Fruit fly (Drosophila melanogaster) whole organism, embryonic: Measurements from ENCODE around the gene ClC-c.

Source experiments
- ATbp ChIP-seq: fragments of 200-800 bp; sonication (Bioruptor generic); optimal IDR thresholded peaks from 2 replicates; lab custom pipeline; 2017; ENCODE audit warnings: missing biosample characterization, mild to moderate bottlenecking, missing genetic modification characterization, missing genetic modification reagents
- Abd-B ChIP-seq: fragments of 200-800 bp; sonication (Bioruptor generic); optimal IDR thresholded peaks from 2 replicates; lab custom pipeline; 2018; ENCODE audit warnings: missing biosample characterization, mild to moderate bottlenecking, missing genetic modification characterization, moderate library complexity
- Aef1 ChIP-seq: fragments of 200-800 bp; sonication (Bioruptor generic); IDR thresholded peaks from 3 replicates; pipeline ENCODE4 v1.3.6; 2022; ENCODE audit warnings: missing biosample characterization, missing genetic modification characterization
- Antp ChIP-seq: fragments of 200-800 bp; sonication (Bioruptor generic); optimal IDR thresholded peaks from 3 replicates; lab custom pipeline; 2016; ENCODE audit warnings: missing biosample characterization, missing genetic modification characterization
- CG1024 ChIP-seq: fragments of 200-800 bp; sonication (Bioruptor generic); IDR thresholded peaks from 2 replicates; pipeline ENCODE4 v1.3.6; 2022; ENCODE audit warnings: missing biosample characterization, missing genetic modification characterization
- CG12744 ChIP-seq: fragments of 200-800 bp; sonication (Bioruptor generic); optimal IDR thresholded peaks from 2 replicates; lab custom pipeline; 2016; ENCODE audit warnings: missing biosample characterization, missing genetic modification characterization
- CG13894 ChIP-seq: fragments of 200-800 bp; sonication (Bioruptor generic); optimal IDR thresholded peaks from 3 replicates; lab custom pipeline; 2018; ENCODE audit warnings: missing biosample characterization, mild to moderate bottlenecking, missing genetic modification characterization, moderate library complexity
- CG14667 ChIP-seq: fragments of 200-800 bp; sonication (Bioruptor generic); IDR thresholded peaks from 2 replicates; pipeline ENCODE4 v1.3.6; 2022; ENCODE audit warnings: missing biosample characterization, missing genetic modification characterization
- CG15073 ChIP-seq: fragments of 200-800 bp; sonication (Bioruptor generic); optimal IDR thresholded peaks from 2 replicates; lab custom pipeline; 2016; ENCODE audit warnings: missing biosample characterization, missing genetic modification characterization
- CG16779 ChIP-seq: fragments of 200-800 bp; sonication (Bioruptor generic); IDR thresholded peaks from 2 replicates; pipeline ENCODE4 v1.3.6; 2022; ENCODE audit warnings: missing biosample characterization, missing genetic modification characterization
- CG2875 ChIP-seq: fragments of 200-800 bp; sonication (Bioruptor generic); optimal IDR thresholded peaks from 2 replicates; lab custom pipeline; 2017; ENCODE audit warnings: missing biosample characterization, mild to moderate bottlenecking, missing genetic modification characterization, missing genetic modification reagents
- CG4617 ChIP-seq: fragments of 200-800 bp; sonication (Bioruptor generic); optimal IDR thresholded peaks from 3 replicates; lab custom pipeline; 2016; ENCODE audit warnings: missing biosample characterization, missing genetic modification characterization, borderline replicate concordance
- CG7556 ChIP-seq: fragments of 200-800 bp; sonication (Bioruptor generic); optimal IDR thresholded peaks from 2 replicates; lab custom pipeline; 2017; ENCODE audit warnings: missing biosample characterization, mild to moderate bottlenecking, missing genetic modification characterization
- CG7963 ChIP-seq: fragments of 200-800 bp; sonication (Bioruptor generic); IDR thresholded peaks from 3 replicates; pipeline ENCODE4 v1.3.6; 2022; ENCODE audit warnings: missing biosample characterization, missing genetic modification characterization; ENCODE audit not compliant: partially characterized antibody
- Dek ChIP-seq: fragments of 200-800 bp; sonication (Bioruptor generic); optimal IDR thresholded peaks from 3 replicates; lab custom pipeline; 2019; ENCODE audit warnings: missing biosample characterization, mild to moderate bottlenecking, missing genetic modification characterization, moderate library complexity
- Dref ChIP-seq: fragments of 200-800 bp; sonication (Bioruptor generic); IDR thresholded peaks from 2 replicates; pipeline ENCODE4 v1.3.6; 2022; ENCODE audit warnings: missing biosample characterization, missing genetic modification characterization
- Drgx ChIP-seq: fragments of 200-800 bp; sonication (Bioruptor generic); IDR thresholded peaks from 2 replicates; pipeline ENCODE4 v1.3.6; 2022; ENCODE audit warnings: missing biosample characterization, missing genetic modification characterization
- HLH4C ChIP-seq: fragments of 200-800 bp; sonication (Bioruptor generic); IDR thresholded peaks from 3 replicates; pipeline ENCODE4 v1.3.6; 2022; ENCODE audit warnings: missing biosample characterization, missing genetic modification characterization; ENCODE audit not compliant: partially characterized antibody
- Hsf ChIP-seq: fragments of 200-800 bp; sonication (Bioruptor generic); optimal IDR thresholded peaks from 3 replicates; lab custom pipeline; 2016; ENCODE audit warnings: missing biosample characterization, missing genetic modification characterization
- Lim3 ChIP-seq: fragments of 200-800 bp; sonication (Bioruptor generic); IDR thresholded peaks from 2 replicates; pipeline ENCODE4 v1.3.6; 2022; ENCODE audit warnings: missing biosample characterization, missing genetic modification characterization
- MBD-R2 ChIP-seq: fragments of 200-800 bp; sonication (Bioruptor generic); IDR thresholded peaks from 2 replicates; pipeline ENCODE4 v1.3.6; 2022; ENCODE audit warnings: missing biosample characterization, missing genetic modification characterization
- Med ChIP-seq: fragments of 200-800 bp; sonication (Bioruptor generic); peaks from one replicate; lab custom pipeline; 2016; ENCODE audit warnings: missing biosample characterization, missing genetic modification characterization, mild to moderate bottlenecking, inconsistent platforms, moderate library complexity
- Oaz ChIP-seq: fragments of 200-800 bp; sonication (Bioruptor generic); IDR thresholded peaks from 2 replicates; pipeline ENCODE4 v1.3.6; 2022; ENCODE audit warnings: missing biosample characterization, missing genetic modification characterization
- PHDP ChIP-seq: fragments of 200-800 bp; sonication (Bioruptor generic); optimal IDR thresholded peaks from 3 replicates; lab custom pipeline; 2018; ENCODE audit warnings: missing biosample characterization, mild to moderate bottlenecking, missing genetic modification characterization, moderate library complexity
- Sox102F ChIP-seq: fragments of 200-800 bp; sonication (Bioruptor generic); optimal IDR thresholded peaks from 2 replicates; lab custom pipeline; 2018; ENCODE audit warnings: missing biosample characterization, mild to moderate bottlenecking, missing genetic modification characterization, moderate library complexity
- amos ChIP-seq: fragments of 200-800 bp; sonication (Bioruptor generic); IDR thresholded peaks from 2 replicates; pipeline ENCODE4 v1.3.6; 2022; ENCODE audit warnings: missing biosample characterization, missing genetic modification characterization; ENCODE audit not compliant: partially characterized antibody
- ato ChIP-seq: fragments of 200-800 bp; sonication (Bioruptor generic); IDR thresholded peaks from 2 replicates; pipeline ENCODE4 v1.3.6; 2022; ENCODE audit warnings: missing biosample characterization, missing genetic modification characterization; ENCODE audit not compliant: partially characterized antibody
- bcd ChIP-seq: fragments of 200-800 bp; sonication (Bioruptor generic); optimal IDR thresholded peaks from 2 replicates; lab custom pipeline; 2017; ENCODE audit warnings: missing biosample characterization, mild to moderate bottlenecking, missing genetic modification characterization
- bigmax ChIP-seq: fragments of 200-800 bp; sonication (Bioruptor generic); optimal IDR thresholded peaks from 2 replicates; lab custom pipeline; 2018; ENCODE audit warnings: missing biosample characterization, mild to moderate bottlenecking, missing genetic modification characterization
- chm ChIP-seq: fragments of 200-800 bp; sonication (Bioruptor generic); IDR thresholded peaks from 2 replicates; pipeline ENCODE4 v1.3.6; 2022; ENCODE audit warnings: missing biosample characterization, missing genetic modification characterization
- dan ChIP-seq: fragments of 200-800 bp; sonication (Bioruptor generic); IDR thresholded peaks from 2 replicates; pipeline ENCODE4 v1.3.6; 2022; ENCODE audit warnings: missing biosample characterization, missing genetic modification characterization
- gce ChIP-seq: fragments of 200-800 bp; sonication (Bioruptor generic); IDR thresholded peaks from 3 replicates; pipeline ENCODE4 v1.3.6; 2022; ENCODE audit warnings: missing biosample characterization, missing genetic modification characterization
- gsb ChIP-seq: fragments of 200-800 bp; sonication (Bioruptor generic); IDR thresholded peaks from 2 replicates; pipeline ENCODE4 v1.3.6; 2022; ENCODE audit warnings: missing biosample characterization, missing genetic modification characterization
- ken ChIP-seq: fragments of 200-800 bp; sonication (Bioruptor generic); IDR thresholded peaks from 3 replicates; pipeline ENCODE4 v1.3.6; 2022; ENCODE audit warnings: missing biosample characterization, missing genetic modification characterization
- luna ChIP-seq: fragments of 200-800 bp; sonication (Bioruptor generic); optimal IDR thresholded peaks from 2 replicates; lab custom pipeline; 2016; ENCODE audit warnings: missing biosample characterization, missing genetic modification characterization
- otp ChIP-seq: fragments of 200-800 bp; sonication (Bioruptor generic); IDR thresholded peaks from 3 replicates; pipeline ENCODE4, ENCODE4 v1.3.6; 2022; ENCODE audit warnings: missing biosample characterization, missing genetic modification characterization
- peb ChIP-seq: fragments of 200-800 bp; sonication (Bioruptor generic); IDR thresholded peaks from 2 replicates; pipeline ENCODE4 v1.3.6; 2022; ENCODE audit warnings: missing biosample characterization, missing genetic modification characterization
- pho ChIP-seq: fragments of 200-800 bp; sonication (Bioruptor generic); optimal IDR thresholded peaks from 2 replicates; lab custom pipeline; 2016; ENCODE audit warnings: missing biosample characterization, missing genetic modification characterization
- pita ChIP-seq: fragments of 200-800 bp; sonication (Bioruptor generic); optimal IDR thresholded peaks from 2 replicates; lab custom pipeline; 2017; ENCODE audit warnings: missing biosample characterization, mild to moderate bottlenecking, missing genetic modification characterization
- pum ChIP-seq: fragments of 200-800 bp; sonication (Bioruptor generic); optimal IDR thresholded peaks from 2 replicates; lab custom pipeline; 2016; ENCODE audit warnings: missing biosample characterization, missing genetic modification characterization
- rib ChIP-seq: fragments of 200-800 bp; sonication (Bioruptor generic); IDR thresholded peaks from 2 replicates; pipeline ENCODE4 v1.3.6; 2022; ENCODE audit warnings: missing biosample characterization, missing genetic modification characterization
- run ChIP-seq: fragments of 200-800 bp; sonication (Bioruptor generic); optimal IDR thresholded peaks from 3 replicates; lab custom pipeline; 2018; ENCODE audit warnings: missing biosample characterization, mild to moderate bottlenecking, missing genetic modification characterization
- scrt ChIP-seq: fragments of 200-800 bp; sonication (Bioruptor generic); optimal IDR thresholded peaks from 2 replicates; lab custom pipeline; 2018; ENCODE audit warnings: missing biosample characterization, mild to moderate bottlenecking, missing genetic modification characterization, moderate library complexity
- sim ChIP-seq: fragments of 200-800 bp; sonication (Bioruptor generic); IDR thresholded peaks from 2 replicates; pipeline ENCODE4 v1.3.6; 2022; ENCODE audit warnings: missing biosample characterization, missing genetic modification characterization
- slp2 ChIP-seq: fragments of 200-800 bp; sonication (Bioruptor generic); optimal IDR thresholded peaks from 2 replicates; lab custom pipeline; 2016; ENCODE audit warnings: missing biosample characterization, missing genetic modification characterization
- sug ChIP-seq: fragments of 200-800 bp; optimal IDR thresholded peaks from 2 replicates; lab custom pipeline; 2019; ENCODE audit warnings: missing biosample characterization, mild to moderate bottlenecking, missing genetic modification characterization, moderate library complexity
- tgo ChIP-seq: fragments of 200-800 bp; sonication (Bioruptor generic); IDR thresholded peaks from 3 replicates; pipeline ENCODE4 v1.3.6; 2022; ENCODE audit warnings: missing biosample characterization, missing genetic modification characterization
- tll ChIP-seq, 2 experiments: fragments of 200-800 bp in 1 of 2; fragments of >200 bp in 1 of 2; sonication (Bioruptor generic) in 1 of 2; optimal IDR thresholded peaks; 2 replicates each; lab custom pipeline; 2017 to 2019; ENCODE audit warnings: missing biosample characterization in 2 of 2, missing genetic modification characterization in 2 of 2, mild to moderate bottlenecking in 1 of 2, moderate library complexity in 1 of 2
- twi ChIP-seq: fragments of 200-800 bp; optimal IDR thresholded peaks from 2 replicates; lab custom pipeline; 2019; ENCODE audit warnings: missing biosample characterization, mild to moderate bottlenecking, missing genetic modification characterization, moderate library complexity
- vfl ChIP-seq: fragments of 200-800 bp; sonication (Bioruptor generic); optimal IDR thresholded peaks from 2 replicates; lab custom pipeline; 2016; ENCODE audit warnings: missing biosample characterization, missing genetic modification characterization

The ClC-c gene

dm6 chr3L:16043045-16043781 lies 47.0 kb upstream of the ClC-c start (continued):
- TF ChIP-seq CG4617 = no peak
- no peak for TF ChIP-seq vfl (GFP tag; lab: Kevin White, UChicago)
- peak; percentile 24; the same call in 1 of the 2 replicates for TF ChIP-seq rib (GFP tag; lab: Robert Waterston, UW)
- no peak for TF ChIP-seq dan (GFP tag; lab: Robert Waterston, UW)
- peak; percentile 54 for TF ChIP-seq Med (GFP tag; lab: Kevin White, UChicago)
- TF ChIP-seq CG2875 = peak; percentile 5
- TF ChIP-seq HLH4C (GFP tag; lab: Robert Waterston, UW) = no peak
- no peak for TF ChIP-seq pho
- peak; percentile 48 for TF ChIP-seq PHDP
- no peak for TF ChIP-seq bcd (GFP tag; lab: Kevin White, UChicago)
- TF ChIP-seq chm (GFP tag; lab: Robert Waterston, UW) = no peak
- TF ChIP-seq run (tag; lab: Kevin White, UChicago) = no peak
- no peak for TF ChIP-seq amos (GFP tag; lab: Robert Waterston, UW)
- no peak for TF ChIP-seq CG15073 (GFP tag; lab: Kevin White, UChicago)
- no peak for TF ChIP-seq ken
- TF ChIP-seq Antp (GFP tag; lab: Kevin White, UChicago) = no peak
- no peak for TF ChIP-seq Oaz (GFP tag; lab: Robert Waterston, UW)
- TF ChIP-seq CG13894 (tag; lab: Kevin White, UChicago) = no peak
- peak; percentile 19 for TF ChIP-seq ATbp
- TF ChIP-seq ato (GFP tag; lab: Robert Waterston, UW) = no peak
- no peak for TF ChIP-seq CG14667 (GFP tag; lab: Robert Waterston, UW)
- TF ChIP-seq pum (GFP tag; lab: Kevin White, UChicago) = no peak
- 0 out of 3 replicates have a peak, but pooled peaks have one; percentile 21 for TF ChIP-seq tgo (GFP tag; lab: Robert Waterston, UW)
- TF ChIP-seq pita (GFP tag; lab: Kevin White, UChicago) = no peak
- TF ChIP-seq Dek (tag; lab: Kevin White, UChicago) = no peak
- TF ChIP-seq MBD-R2 = no peak
- no peak for TF ChIP-seq scrt (GFP tag; lab: Kevin White, UChicago)
- no peak for TF ChIP-seq Dref (GFP tag; lab: Robert Waterston, UW)
- peak; percentile 49 for TF ChIP-seq Sox102F
- no peak for TF ChIP-seq CG12744 (GFP tag; lab: Kevin White, UChicago)
- TF ChIP-seq gsb (GFP tag; lab: Robert Waterston, UW) = no peak
- no peak for TF ChIP-seq CG1024 (GFP tag; lab: Robert Waterston, UW)
- TF ChIP-seq Hsf = no peak
- no peak for TF ChIP-seq luna (GFP tag; lab: Kevin White, UChicago)
- no peak for TF ChIP-seq sim
- no peak for TF ChIP-seq Abd-B (GFP tag; lab: Kevin White, UChicago)
- no peak for TF ChIP-seq tll (GFP tag; optimal IDR thresholded peaks at IDR 0.05; lab: Kevin White, UChicago)
- TF ChIP-seq Aef1 (GFP tag; lab: Robert Waterston, UW) = no peak
- TF ChIP-seq slp2 (GFP tag; lab: Kevin White, UChicago) = no peak
- TF ChIP-seq CG16779 (GFP tag; lab: Robert Waterston, UW) = no peak
- peak; percentile 73 for TF ChIP-seq Drgx (GFP tag; lab: Robert Waterston, UW)
- no peak for TF ChIP-seq Lim3 (GFP tag; lab: Robert Waterston, UW)
- TF ChIP-seq peb (GFP tag; lab: Robert Waterston, UW) = no peak
- TF ChIP-seq CG7556 = peak; percentile 14
- TF ChIP-seq CG7963 (GFP tag; lab: Robert Waterston, UW) = no peak
- TF ChIP-seq bigmax (GFP tag; lab: Kevin White, UChicago) = no peak
- TF ChIP-seq sug (tag; lab: Kevin White, UChicago) = no peak
- no peak for TF ChIP-seq gce
- peak; percentile 43 for TF ChIP-seq twi
- no peak for TF ChIP-seq otp (GFP tag; lab: Robert Waterston, UW)
